Worm (Caenorhabditis elegans): Measurements from ENCODE around the gene F49E12.10.

F49E12.10 gene

ce11 chrII:8428947-8429919 is 38.4 kb downstream of the F49E12.10 start (continued):
- no peak for TF ChIP-seq mdt-29 (GFP tag; IDR thresholded peaks at IDR 0.05)
- no peak for TF ChIP-seq ceh-32 (tag; optimal IDR thresholded peaks at IDR 0.05; ENCODE audit: poor library complexity)
- TF ChIP-seq ceh-20 (GFP tag; IDR thresholded peaks at IDR 0.05), result no peak

- TF ChIP-seq unc-39 (tag; optimal IDR thresholded peaks at IDR 0.05) (no peak), mep-1 (tag; optimal IDR thresholded peaks at IDR 0.05) (no peak), nhr-76 (tag; optimal IDR thresholded peaks at IDR 0.05) (no peak), T26A8.4 (GFP tag; IDR thresholded peaks at IDR 0.05) (no peak), lir-3 (tag; optimal IDR thresholded peaks at IDR 0.05) (no peak), mxl-2 (GFP tag; conservative IDR thresholded peaks at IDR 0.05) (no peak), ceh-44 (GFP tag; IDR thresholded peaks at IDR 0.05) (no peak), ceh-62 (tag; optimal IDR thresholded peaks at IDR 0.05) (no peak), ces-1 (GFP tag; optimal IDR thresholded peaks at IDR 0.05) (no peak), set-16 (GFP tag; IDR thresholded peaks at IDR 0.05) (no peak), tra-1 (GFP tag; IDR thresholded peaks at IDR 0.05) (no peak), dmd-8 (GFP tag; IDR thresholded peaks at IDR 0.05) (no peak), jun-1 (tag; optimal IDR thresholded peaks at IDR 0.05) (no peak), ceh-20 (GFP tag; IDR thresholded peaks at IDR 0.05) (no peak), rbr-2 (tag; optimal IDR thresholded peaks at IDR 0.05) (no peak), T20F7.1 (GFP tag; optimal IDR thresholded peaks at IDR 0.05) (no peak)
Measured at ce11 chrII:8431954-8432353, 41.1 kb downstream of the F49E12.10 start, which contains the start of gene acp-2. Gene acp-2 (minus strand): TSS chrII:8432054.

ce11 chrII:8435005-8435404 is 44.2 kb downstream of the F49E12.10 start, which contains the start of gene acp-4:
Gene acp-4 (minus strand): TSS chrII:8435105.
- no peak for TF ChIP-seq mdt-29 (GFP tag; IDR thresholded peaks at IDR 0.05)
- TF ChIP-seq arid-1 (GFP tag; conservative IDR thresholded peaks at IDR 0.05), result no peak
- no peak for TF ChIP-seq lin-39 (tag; optimal IDR thresholded peaks at IDR 0.05)
- TF ChIP-seq zfp-3 (GFP tag; conservative IDR thresholded peaks at IDR 0.05), result no peak

- TF ChIP-seq snpc-1.2 (GFP tag; IDR thresholded peaks at IDR 0.05), result no peak
- TF ChIP-seq aha-1 (tag), result peak; percentile 84
- TF ChIP-seq fkh-10 (GFP tag; optimal IDR thresholded peaks at IDR 0.05), result no peak
- peak in 1 of 2 experiments; percentile 68 for TF ChIP-seq unc-62 (GFP tag; optimal IDR thresholded peaks at IDR 0.05 in 1 of 2)
- no peak for TF ChIP-seq unc-62 (tag; optimal IDR thresholded peaks at IDR 0.05)
Measured at ce11 chrII:8437035-8437434, 46.2 kb downstream of the F49E12.10 start, which contains the start of gene acp-3. Gene acp-3 (minus strand): TSS chrII:8437135.

- TF ChIP-seq nhr-28 (tag; optimal IDR thresholded peaks at IDR 0.05) (peak; percentile 91), nhr-42 (GFP tag; IDR thresholded peaks at IDR 0.05) (no peak), unc-62 (GFP tag; optimal IDR thresholded peaks at IDR 0.05 in 1 of 2) (peak in 1 of 2 experiments; percentile 13), unc-62 (tag; optimal IDR thresholded peaks at IDR 0.05) (no peak)
Measured at ce11 chrII:8438791-8439287, 48.0 kb downstream of the F49E12.10 start, which contains the start of gene lips-10. Gene lips-10 (plus strand): TSS chrII:8439168.

- TF ChIP-seq nhr-28 (tag; optimal IDR thresholded peaks at IDR 0.05), result peak; percentile 77
- TF ChIP-seq ceh-44 (GFP tag; IDR thresholded peaks at IDR 0.05), result no peak
- TF ChIP-seq Y5F2A.4 (GFP tag; optimal IDR thresholded peaks at IDR 0.05), result no peak
- TF ChIP-seq attf-4 (tag; optimal IDR thresholded peaks at IDR 0.05), result no peak
- TF ChIP-seq F37D6.2 (tag; optimal IDR thresholded peaks at IDR 0.05), result no peak
- TF ChIP-seq dmd-6 (GFP tag; IDR thresholded peaks at IDR 0.05), result peak; percentile 48; the same call in 1 of the 2 replicates
- peak in 1 of 2 experiments; percentile 35 for TF ChIP-seq mdl-1 (tag; optimal IDR thresholded peaks at IDR 0.05)
- TF ChIP-seq T26A8.4 (GFP tag; IDR thresholded peaks at IDR 0.05), result no peak
- TF ChIP-seq hlh-11 (tag; optimal IDR thresholded peaks at IDR 0.05), result peak; percentile 11
- TF ChIP-seq mdt-29 (GFP tag; IDR thresholded peaks at IDR 0.05), result no peak
- TF ChIP-seq hlh-30 (tag; optimal IDR thresholded peaks at IDR 0.05; ENCODE audit: insufficient read depth), result peak; percentile 51
- no peak for TF ChIP-seq ceh-28 (tag; optimal IDR thresholded peaks at IDR 0.05)
Measured at ce11 chrII:8440097-8440496, 49.2 kb downstream of the F49E12.10 start.
